Worm (Caenorhabditis elegans) whole organism, mixed stage, embryonic: Measurements from ENCODE around the gene C07E3.4.

Source experiments
- pha-4 ChIP-seq: fragments of 150-350 bp; optimal IDR thresholded peaks from 2 replicates; lab custom pipeline; 2018; ENCODE audit warnings: missing biosample characterization, missing genetic modification reagents, missing genetic modification characterization
- snpc-4 ChIP-seq: fragments of 150-350 bp; optimal IDR thresholded peaks from 2 replicates; lab custom pipeline; 2014; ENCODE audit warnings: missing biosample characterization, missing genetic modification characterization
- tbx-8 ChIP-seq: fragments of 200-800 bp; sonication (Bioruptor generic); optimal IDR thresholded peaks from 2 replicates; lab custom pipeline; 2018; ENCODE audit warnings: mild to moderate bottlenecking, missing genetic modification characterization, moderate library complexity, missing compliant biosample characterization
- unc-62 ChIP-seq: fragments of 150-350 bp; optimal IDR thresholded peaks from 2 replicates; lab custom pipeline; 2014; ENCODE audit warnings: missing biosample characterization, missing genetic modification reagents, missing genetic modification characterization
- zip-8 ChIP-seq: fragments of 150-350 bp; optimal IDR thresholded peaks from 2 replicates; lab custom pipeline; 2014; ENCODE audit warnings: missing biosample characterization, missing genetic modification characterization

- TF ChIP-seq unc-62 (GFP tag; lab: Kevin White, UChicago) (no peak), pha-4 (tag; lab: Kevin White, UChicago) (no peak), zip-8 (tag; lab: Kevin White, UChicago) (no peak), snpc-4 (tag; lab: Kevin White, UChicago) (no peak), tbx-8 (no peak)
Measured at ce11 chrII:10360487-10360886, at the start of gene C07E3.4.
